Worm (Caenorhabditis elegans) whole organism, L4 larva: ENCODE results near the gene T06E4.5.

ENCODE experiments used
- F37D6.2 ChIP-seq: sonication (generic microtip); optimal IDR thresholded peaks from 2 replicates; lab custom pipeline; 2016; ENCODE audit warnings: mild to moderate bottlenecking, missing genetic modification characterization, missing compliant biosample characterization
- F44E2.7 ChIP-seq: fragments of 200-800 bp; sonication (Bioruptor generic); IDR thresholded peaks from 2 replicates; pipeline ENCODE4 v2.1.2; 2022; ENCODE audit warnings: missing genetic modification characterization, missing compliant biosample characterization
- T26A8.4 ChIP-seq: fragments of 200-800 bp; sonication (Bioruptor generic); IDR thresholded peaks from 2 replicates; pipeline ENCODE4 v1.3.6; 2022; ENCODE audit warnings: missing genetic modification characterization, missing compliant biosample characterization
- Y48G9A.11 ChIP-seq: fragments of 200-800 bp; sonication (Bioruptor generic); IDR thresholded peaks from 2 replicates; pipeline ENCODE4 v1.3.6; 2022; ENCODE audit warnings: missing genetic modification reagents, missing genetic modification characterization, missing compliant biosample characterization
- ZK337.2 ChIP-seq: fragments of 200-800 bp; sonication (Bioruptor generic); IDR thresholded peaks from 2 replicates; pipeline ENCODE4 v1.3.6; 2022; ENCODE audit warnings: missing genetic modification reagents, missing genetic modification characterization, missing compliant biosample characterization
- ZK546.5 ChIP-seq, 2 experiments: sonication (generic microtip); optimal IDR thresholded peaks; 2 replicates each; lab custom pipeline; 2017; ENCODE audit warnings: missing biosample characterization in 2 of 2, missing genetic modification characterization in 2 of 2
- aly-2 ChIP-seq: sonication (generic microtip); optimal IDR thresholded peaks from 2 replicates; lab custom pipeline; 2018; ENCODE audit warnings: missing biosample characterization, missing genetic modification characterization
- attf-4 ChIP-seq: sonication (generic microtip); optimal IDR thresholded peaks from 3 replicates; lab custom pipeline; 2017; ENCODE audit warnings: missing biosample characterization, missing genetic modification characterization
- ceh-20 ChIP-seq: fragments of 200-800 bp; sonication (Bioruptor generic); IDR thresholded peaks from 2 replicates; pipeline ENCODE4 v1.3.6; 2022; ENCODE audit warnings: missing genetic modification reagents, missing genetic modification characterization, missing compliant biosample characterization
- ceh-82 ChIP-seq: sonication (generic microtip); optimal IDR thresholded peaks from 2 replicates; lab custom pipeline; 2017; ENCODE audit warnings: missing biosample characterization, missing genetic modification characterization
- ces-1 ChIP-seq: fragments of 150-350 bp; sonication (generic microtip); optimal IDR thresholded peaks from 4 replicates; lab custom pipeline; 2014; ENCODE audit warnings: missing biosample characterization, missing genetic modification reagents, missing genetic modification characterization
- ctbp-1 ChIP-seq: fragments of 200-800 bp; sonication (Bioruptor generic); IDR thresholded peaks from 2 replicates; pipeline ENCODE4 v1.3.6; 2022; ENCODE audit warnings: missing genetic modification reagents, missing genetic modification characterization, missing compliant biosample characterization
- daf-19 ChIP-seq: fragments of 200-800 bp; sonication (Bioruptor generic); conservative IDR thresholded peaks from 2 replicates; pipeline ENCODE4 v1.3.6; 2022; ENCODE audit warnings: missing genetic modification characterization, missing compliant biosample characterization
- daf-8 ChIP-seq: fragments of 200-800 bp; sonication (Bioruptor generic); IDR thresholded peaks from 2 replicates; pipeline ENCODE4 v1.3.6; 2022; ENCODE audit warnings: missing genetic modification characterization, missing compliant biosample characterization
- dmd-6 ChIP-seq: fragments of 200-800 bp; sonication (Bioruptor generic); IDR thresholded peaks from 2 replicates; pipeline ENCODE4 v1.3.6; 2022; ENCODE audit warnings: missing genetic modification reagents, missing genetic modification characterization, missing compliant biosample characterization
- dmd-9 ChIP-seq: fragments of 200-800 bp; sonication (Bioruptor generic); IDR thresholded peaks from 2 replicates; pipeline ENCODE4 v1.3.6; 2022; ENCODE audit warnings: missing genetic modification reagents, missing genetic modification characterization, missing compliant biosample characterization
- dve-1 ChIP-seq: sonication (generic microtip); optimal IDR thresholded peaks from 2 replicates; lab custom pipeline; 2017; ENCODE audit warnings: antibody characterized with exemption, mild to moderate bottlenecking, missing genetic modification characterization, missing compliant biosample characterization; ENCODE audit not compliant: insufficient read depth
- egl-43 ChIP-seq: fragments of 200-800 bp; sonication (Bioruptor generic); IDR thresholded peaks from 2 replicates; pipeline ENCODE4 v1.3.6; 2022; ENCODE audit warnings: missing genetic modification reagents, missing genetic modification characterization, missing compliant biosample characterization
- fkh-10 ChIP-seq: fragments of 150-350 bp; optimal IDR thresholded peaks from 2 replicates; lab custom pipeline; 2014; ENCODE audit warnings: missing biosample characterization, missing genetic modification reagents, missing genetic modification characterization
- gei-8 ChIP-seq: fragments of 200-800 bp; sonication (Bioruptor generic); optimal IDR thresholded peaks from 2 replicates; lab custom pipeline; 2018; ENCODE audit warnings: mild to moderate bottlenecking, missing genetic modification characterization, missing compliant biosample characterization
- hlh-30 ChIP-seq: sonication (generic microtip); optimal IDR thresholded peaks from 2 replicates; lab custom pipeline; 2017; ENCODE audit warnings: antibody characterized with exemption, mild to moderate bottlenecking, missing genetic modification characterization, missing compliant biosample characterization; ENCODE audit not compliant: insufficient read depth
- lim-7 ChIP-seq: fragments of 200-800 bp; sonication (Bioruptor generic); IDR thresholded peaks from 2 replicates; pipeline ENCODE4 v1.3.6; 2022; ENCODE audit warnings: missing genetic modification characterization, missing compliant biosample characterization
- lin-1 ChIP-seq: fragments of 200-800 bp; sonication (Bioruptor generic); IDR thresholded peaks from 2 replicates; pipeline ENCODE4 v1.3.6; 2022; ENCODE audit warnings: missing genetic modification reagents, missing genetic modification characterization, missing compliant biosample characterization
- lin-13 ChIP-seq: fragments of 150-350 bp; optimal IDR thresholded peaks from 2 replicates; lab custom pipeline; 2014; ENCODE audit warnings: missing biosample characterization, missing genetic modification reagents, missing genetic modification characterization
- lin-29 ChIP-seq: fragments of 200-800 bp; sonication (Bioruptor generic); IDR thresholded peaks from 2 replicates; pipeline ENCODE4 v1.3.6; 2022; ENCODE audit warnings: missing genetic modification reagents, missing genetic modification characterization, missing compliant biosample characterization
- lin-38 ChIP-seq: fragments of 200-800 bp; sonication (Bioruptor generic); IDR thresholded peaks from 2 replicates; pipeline ENCODE4 v1.3.6; 2022; ENCODE audit warnings: missing genetic modification reagents, missing genetic modification characterization, missing compliant biosample characterization
- lin-39 ChIP-seq: fragments of 150-350 bp; optimal IDR thresholded peaks from 2 replicates; lab custom pipeline; 2014; ENCODE audit warnings: missing biosample characterization, missing genetic modification reagents, missing genetic modification characterization
- madf-5 ChIP-seq, 2 experiments: fragments of 200-800 bp; sonication (Bioruptor generic); IDR thresholded peaks; 2 replicates each; pipeline ENCODE4 v1.3.6; 2022; ENCODE audit warnings: missing compliant biosample characterization in 2 of 2, missing genetic modification characterization in 2 of 2
- madf-9 ChIP-seq: fragments of 200-800 bp; sonication (Bioruptor generic); conservative IDR thresholded peaks from 2 replicates; pipeline ENCODE4 v1.3.6; 2022; ENCODE audit warnings: missing genetic modification reagents, missing genetic modification characterization, missing compliant biosample characterization
- mdl-1 ChIP-seq, 2 experiments: fragments of 150-350 bp in 1 of 2; sonication (generic microtip) in 1 of 2; optimal IDR thresholded peaks; 2 replicates each; lab custom pipeline; 2014 to 2017; ENCODE audit warnings: missing biosample characterization in 2 of 2, missing genetic modification characterization in 2 of 2
- mep-1 ChIP-seq: fragments of 150-350 bp; sonication (generic microtip); optimal IDR thresholded peaks from 3 replicates; lab custom pipeline; 2014; ENCODE audit warnings: missing biosample characterization, missing genetic modification characterization
- nhr-11 ChIP-seq: fragments of 150-350 bp; optimal IDR thresholded peaks from 2 replicates; lab custom pipeline; 2014; ENCODE audit warnings: missing biosample characterization, missing genetic modification characterization
- nhr-111 ChIP-seq: fragments of 200-800 bp; sonication (Bioruptor generic); optimal IDR thresholded peaks from 2 replicates; lab custom pipeline; 2018; ENCODE audit warnings: mild to moderate bottlenecking, missing genetic modification characterization, missing compliant biosample characterization
- nhr-25 ChIP-seq: sonication (generic microtip); optimal IDR thresholded peaks from 2 replicates; lab custom pipeline; 2017; ENCODE audit warnings: missing genetic modification characterization, mild to moderate bottlenecking, missing compliant biosample characterization, antibody characterized with exemption, moderate library complexity, borderline replicate concordance; ENCODE audit not compliant: insufficient read depth
- nhr-42 ChIP-seq: fragments of 200-800 bp; sonication (Bioruptor generic); IDR thresholded peaks from 2 replicates; pipeline ENCODE4 v1.3.6; 2022; ENCODE audit warnings: missing genetic modification characterization, missing compliant biosample characterization
- nhr-48 ChIP-seq: sonication (generic microtip); optimal IDR thresholded peaks from 2 replicates; lab custom pipeline; 2016; ENCODE audit warnings: mild to moderate bottlenecking, missing genetic modification characterization, missing compliant biosample characterization
- php-3 ChIP-seq: fragments of 200-800 bp; sonication (Bioruptor generic); IDR thresholded peaks from 2 replicates; pipeline ENCODE4 v1.3.6; 2022; ENCODE audit warnings: missing genetic modification reagents, missing genetic modification characterization, missing compliant biosample characterization
- rbr-2 ChIP-seq: sonication (generic microtip); optimal IDR thresholded peaks from 2 replicates; lab custom pipeline; 2016; ENCODE audit warnings: missing genotype, missing genetic modification characterization, missing compliant biosample characterization
- set-16 ChIP-seq: fragments of 200-800 bp; sonication (Bioruptor generic); IDR thresholded peaks from 2 replicates; pipeline ENCODE4 v1.3.6; 2022; ENCODE audit warnings: missing genetic modification reagents, missing genetic modification characterization, missing compliant biosample characterization
- snpc-4 ChIP-seq: fragments of 150-350 bp; optimal IDR thresholded peaks from 2 replicates; lab custom pipeline; 2014; ENCODE audit warnings: missing biosample characterization, missing genetic modification characterization
- spr-1 ChIP-seq: sonication (generic microtip); optimal IDR thresholded peaks from 2 replicates; lab custom pipeline; 2016; ENCODE audit warnings: mild to moderate bottlenecking, missing genetic modification characterization, missing compliant biosample characterization
- spr-3 ChIP-seq: fragments of 200-800 bp; sonication (Bioruptor generic); optimal IDR thresholded peaks from 2 replicates; lab custom pipeline; 2018; ENCODE audit warnings: mild to moderate bottlenecking, missing genetic modification characterization, missing compliant biosample characterization
- tag-97 ChIP-seq: fragments of 200-800 bp; sonication (Bioruptor generic); IDR thresholded peaks from 2 replicates; pipeline ENCODE4 v1.3.6; 2022; ENCODE audit warnings: missing genetic modification characterization, missing compliant biosample characterization
- unc-39 ChIP-seq: sonication (generic microtip); optimal IDR thresholded peaks from 2 replicates; lab custom pipeline; 2017; ENCODE audit warnings: missing biosample characterization, missing genetic modification characterization
- unc-62 ChIP-seq, 3 experiments: fragments of 150-350 bp in 1 of 3; sonication (generic microtip); optimal IDR thresholded peaks in 2 of 3; peaks in 1 of 3; 1 replicate in 1 of 3; 2 replicates in 2 of 3; lab custom pipeline; 2014 to 2017; ENCODE audit warnings: missing biosample characterization in 3 of 3, missing genetic modification characterization in 3 of 3, missing genetic modification reagents in 3 of 3, missing genotype in 1 of 3
- zag-1 ChIP-seq: fragments of 150-350 bp; optimal IDR thresholded peaks from 2 replicates; lab custom pipeline; 2014; ENCODE audit warnings: missing biosample characterization, missing genetic modification characterization
- zfp-3 ChIP-seq: fragments of 200-800 bp; sonication (Bioruptor generic); conservative IDR thresholded peaks from 2 replicates; pipeline ENCODE4 v1.3.6; 2022; ENCODE audit warnings: missing genetic modification reagents, missing genetic modification characterization, missing compliant biosample characterization
- ztf-11 ChIP-seq: fragments of 150-350 bp; optimal IDR thresholded peaks from 2 replicates; lab custom pipeline; 2014; ENCODE audit warnings: missing biosample characterization, missing genetic modification characterization
- ztf-7 ChIP-seq: fragments of 150-350 bp; optimal IDR thresholded peaks from 2 replicates; lab custom pipeline; 2014; ENCODE audit warnings: missing biosample characterization, missing genetic modification characterization

The T06E4.5 gene

DNA sequence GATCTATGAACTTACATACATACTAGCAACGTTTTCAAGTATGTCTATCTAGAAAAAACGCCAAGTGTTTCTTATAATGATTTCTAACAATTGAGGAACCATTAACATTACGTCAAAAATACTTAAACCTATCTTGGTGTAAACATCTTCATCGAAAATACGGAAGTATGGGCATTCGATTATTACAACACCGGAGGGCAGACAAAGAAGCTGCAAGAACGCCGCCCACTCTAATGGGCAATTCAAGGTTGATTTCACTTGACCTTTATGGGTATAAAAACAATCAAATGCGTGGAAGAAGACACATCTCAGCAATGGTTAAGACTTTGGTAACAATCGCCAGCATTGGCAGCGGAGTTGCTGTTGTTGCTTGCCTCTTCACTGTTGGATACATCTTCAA is 1.4 kb upstream of the T06E4.5 start, which contains the start of gene col-146:
Gene col-146 (plus strand): TSS at position 301 of the 400 bp plus-strand sequence.
- TF ChIP-seq lin-38 (GFP tag; lab: Robert Waterston, UW), result no peak
- no peak for TF ChIP-seq zfp-3
- TF ChIP-seq ztf-7 (tag; lab: Kevin White, UChicago), result no peak
- TF ChIP-seq F44E2.7 (GFP tag; lab: Robert Waterston, UW), result no peak
- TF ChIP-seq madf-5 (GFP tag; IDR thresholded peaks at IDR 0.05; lab: Robert Waterston, UW), result no peak
- no peak for TF ChIP-seq nhr-111 (GFP tag; lab: Kevin White, UChicago)
- no peak for TF ChIP-seq unc-62 (GFP tag; optimal IDR thresholded peaks at IDR 0.05 in 1 of 2; lab: Kevin White, UChicago)
- no peak for TF ChIP-seq unc-62 (tag; optimal IDR thresholded peaks at IDR 0.05; lab: Kevin White, UChicago)
- TF ChIP-seq gei-8, result no peak
- no peak for TF ChIP-seq T26A8.4 (GFP tag; lab: Robert Waterston, UW)
- no peak for TF ChIP-seq ZK546.5 (tag; optimal IDR thresholded peaks at IDR 0.05; lab: Kevin White, UChicago)
- no peak for TF ChIP-seq ZK337.2 (GFP tag; lab: Robert Waterston, UW)
- no peak for TF ChIP-seq rbr-2 (tag; lab: Kevin White, UChicago)
- TF ChIP-seq nhr-42, result no peak
- TF ChIP-seq daf-8, result no peak
- TF ChIP-seq mep-1 (tag; lab: Kevin White, UChicago), result no peak
- no peak for TF ChIP-seq lin-29 (GFP tag; lab: Robert Waterston, UW)
- TF ChIP-seq spr-3, result no peak
- TF ChIP-seq nhr-48 (tag; lab: Kevin White, UChicago), result no peak
- no peak for TF ChIP-seq ceh-82 (tag; lab: Kevin White, UChicago)

DNA sequence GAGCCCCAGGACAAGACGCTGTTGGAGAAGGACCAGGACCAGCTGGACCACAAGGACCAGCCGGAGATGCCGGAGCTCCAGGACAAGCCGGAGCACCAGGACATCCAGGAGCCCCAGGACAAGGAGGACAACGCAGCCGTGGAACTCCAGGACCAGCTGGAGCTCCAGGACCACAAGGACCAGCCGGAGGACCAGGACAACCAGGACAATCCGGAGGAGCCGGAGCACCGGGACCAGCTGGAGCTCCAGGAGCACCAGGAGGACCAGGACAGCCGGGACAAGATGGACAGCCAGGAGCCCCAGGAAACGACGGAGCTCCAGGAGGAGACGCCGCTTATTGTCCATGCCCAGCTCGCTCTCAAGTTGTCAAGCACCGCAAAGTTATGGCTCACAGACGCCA is 502 bp upstream of the T06E4.5 start:
- no peak for TF ChIP-seq nhr-11 (tag; lab: Kevin White, UChicago)
- TF ChIP-seq snpc-4 (tag; lab: Kevin White, UChicago), result no peak
- TF ChIP-seq ztf-11, result no peak
- TF ChIP-seq nhr-25 (tag; lab: Kevin White, UChicago), result no peak
- no peak for TF ChIP-seq attf-4 (tag; lab: Kevin White, UChicago)
- TF ChIP-seq lin-38 (GFP tag; lab: Robert Waterston, UW), result 0 out of 2 replicates have a peak, but pooled peaks have one; percentile 23
- no peak for TF ChIP-seq hlh-30 (tag; lab: Kevin White, UChicago)
- TF ChIP-seq ZK337.2 (GFP tag; lab: Robert Waterston, UW), result no peak
- no peak for TF ChIP-seq ZK546.5 (tag; optimal IDR thresholded peaks at IDR 0.05; lab: Kevin White, UChicago)
- no peak for TF ChIP-seq daf-19 (GFP tag; lab: Robert Waterston, UW)
- no peak for TF ChIP-seq T26A8.4 (GFP tag; lab: Robert Waterston, UW)
- no peak for TF ChIP-seq tag-97 (GFP tag; lab: Robert Waterston, UW)
- TF ChIP-seq madf-9, result no peak
- TF ChIP-seq lin-39 (tag; lab: Kevin White, UChicago), result no peak
- TF ChIP-seq madf-5 (GFP tag; IDR thresholded peaks at IDR 0.05; lab: Robert Waterston, UW), result peak in 1 of 2 experiments; percentile 29; a peak in 1 of 4 replicates
- peak; percentile 98 for TF ChIP-seq set-16 (GFP tag; lab: Robert Waterston, UW)
- no peak for TF ChIP-seq spr-1 (tag; lab: Kevin White, UChicago)
- 0 out of 2 replicates have a peak, but pooled peaks have one; percentile 28 for TF ChIP-seq lim-7 (GFP tag; lab: Robert Waterston, UW)
- TF ChIP-seq dmd-9 (GFP tag; lab: Robert Waterston, UW), result no peak
- TF ChIP-seq dmd-6 (GFP tag; lab: Robert Waterston, UW), result no peak
- TF ChIP-seq zag-1 (tag; lab: Kevin White, UChicago), result no peak
- TF ChIP-seq ces-1, result no peak
- TF ChIP-seq F37D6.2 (tag; lab: Kevin White, UChicago), result no peak
- TF ChIP-seq ceh-20, result no peak
- 0 out of 2 replicates have a peak, but pooled peaks have one; percentile 46 for TF ChIP-seq egl-43
- TF ChIP-seq Y48G9A.11 (GFP tag; lab: Robert Waterston, UW), result 0 out of 2 replicates have a peak, but pooled peaks have one; percentile 46
- no peak for TF ChIP-seq mdl-1 (tag; optimal IDR thresholded peaks at IDR 0.05; lab: Kevin White, UChicago)
- TF ChIP-seq spr-3, result no peak
- TF ChIP-seq lin-13, result no peak
- TF ChIP-seq ctbp-1 (GFP tag; lab: Robert Waterston, UW), result 0 out of 2 replicates have a peak, but pooled peaks have one; percentile 14
- no peak for TF ChIP-seq dve-1 (tag; lab: Kevin White, UChicago)
- TF ChIP-seq aly-2 (tag; lab: Kevin White, UChicago), result no peak
- TF ChIP-seq F44E2.7 (GFP tag; lab: Robert Waterston, UW), result 0 out of 2 replicates have a peak, but pooled peaks have one; percentile 47
- TF ChIP-seq unc-39 (tag; lab: Kevin White, UChicago), result no peak
- TF ChIP-seq php-3, result no peak
- TF ChIP-seq fkh-10 (GFP tag; lab: Kevin White, UChicago), result no peak
- no peak for TF ChIP-seq lin-1
